Worm (Caenorhabditis elegans): Measurements from ENCODE around the gene npax-1.

npax-1 gene

DNA sequence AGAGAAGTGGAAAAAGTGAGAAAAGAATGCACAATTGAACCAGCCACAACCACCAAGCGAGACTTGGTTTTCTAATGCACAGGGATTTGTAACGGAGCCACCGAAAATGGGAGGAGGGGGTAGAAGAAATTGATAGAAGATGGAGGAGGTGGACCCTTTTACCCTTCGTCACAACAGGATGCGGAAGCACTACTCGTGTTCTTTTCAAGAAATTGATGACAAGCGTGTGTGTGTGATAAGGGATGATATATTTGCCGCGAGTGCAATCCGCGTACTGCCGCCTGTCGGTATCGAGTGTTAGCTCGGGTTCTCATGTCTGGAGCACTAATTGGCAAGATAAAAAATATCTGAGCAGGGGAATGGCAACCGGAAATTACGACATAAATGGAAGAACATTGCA, 7.2 kb downstream of the npax-1 start, which contains the start of gene F21D12.3:
TSS of gene F21D12.3 (minus strand) at position 101 of the 400 bp plus-strand sequence.
- TF ChIP-seq nhr-6 (tag; optimal IDR thresholded peaks at IDR 0.05) (no peak), daf-16 (GFP tag; optimal IDR thresholded peaks at IDR 0.05) (no peak), daf-16 (tag; optimal IDR thresholded peaks at IDR 0.05) (no peak), D1046.2 (GFP tag; IDR thresholded peaks at IDR 0.05) (no peak), nhr-48 (tag; optimal IDR thresholded peaks at IDR 0.05) (no peak), mes-2 (tag; optimal IDR thresholded peaks at IDR 0.05; ENCODE audit: poor library complexity, severe bottlenecking) (peak; percentile 8), lin-38 (GFP tag; IDR thresholded peaks at IDR 0.05) (no peak), egl-43 (GFP tag; IDR thresholded peaks at IDR 0.05) (0 out of 2 replicates have a peak, but pooled peaks have one; percentile 8), dve-1 (tag; optimal IDR thresholded peaks at IDR 0.05; ENCODE audit: insufficient read depth) (no peak), gei-8 (GFP tag; optimal IDR thresholded peaks at IDR 0.05) (no peak), sdz-12 (GFP tag; optimal IDR thresholded peaks at IDR 0.05) (peak; percentile 16), nhr-41 (GFP tag; IDR thresholded peaks at IDR 0.05) (no peak), hlh-30 (tag; optimal IDR thresholded peaks at IDR 0.05; ENCODE audit: insufficient read depth) (peak; percentile 24), F10B5.3 (tag; optimal IDR thresholded peaks at IDR 0.05) (no peak), madf-9 (GFP tag; conservative IDR thresholded peaks at IDR 0.05) (0 out of 2 replicates have a peak, but pooled peaks have one; percentile 50), T26A8.4 (GFP tag; IDR thresholded peaks at IDR 0.05) (0 out of 2 replicates have a peak, but pooled peaks have one; percentile 17), nhr-11 (tag; optimal IDR thresholded peaks at IDR 0.05) (no peak), zip-2 (tag; optimal IDR thresholded peaks at IDR 0.05) (no peak), mdl-1 (tag; optimal IDR thresholded peaks at IDR 0.05) (no peak), lim-7 (GFP tag; IDR thresholded peaks at IDR 0.05) (0 out of 2 replicates have a peak, but pooled peaks have one; percentile 19), saeg-2 (GFP tag; IDR thresholded peaks at IDR 0.05) (no peak), dmd-6 (GFP tag; IDR thresholded peaks at IDR 0.05) (0 out of 2 replicates have a peak, but pooled peaks have one; percentile 12)

DNA sequence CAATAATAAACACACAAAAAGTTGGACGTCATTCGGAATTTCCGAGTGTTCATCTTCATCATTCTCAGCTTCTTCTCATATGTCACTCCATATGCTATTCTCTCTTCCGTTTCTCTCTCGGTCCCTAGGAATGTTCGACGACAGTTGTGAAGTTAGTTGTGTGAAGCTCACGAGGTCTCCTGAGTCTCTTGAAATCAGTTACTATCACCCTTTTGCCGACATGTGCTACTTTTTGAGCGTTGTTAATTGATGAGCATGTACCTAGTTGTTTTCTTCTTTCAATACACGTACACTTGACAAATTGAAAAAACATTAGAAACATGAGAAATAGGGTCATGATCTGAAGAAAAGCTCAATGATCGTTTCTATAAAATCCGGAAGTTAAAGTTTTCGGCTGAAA, 7.8 kb downstream of the npax-1 start:
- TF ChIP-seq tra-1 (GFP tag; IDR thresholded peaks at IDR 0.05), result no peak
- peak; percentile 85 for TF ChIP-seq nhr-11 (tag; optimal IDR thresholded peaks at IDR 0.05)
- TF ChIP-seq daf-19 (GFP tag; conservative IDR thresholded peaks at IDR 0.05), result no peak
- TF ChIP-seq nhr-76 (tag; optimal IDR thresholded peaks at IDR 0.05), result no peak
- TF ChIP-seq dmd-6 (GFP tag; IDR thresholded peaks at IDR 0.05), result no peak
- no peak for TF ChIP-seq egl-43 (GFP tag; IDR thresholded peaks at IDR 0.05)
- TF ChIP-seq lin-39 (tag; optimal IDR thresholded peaks at IDR 0.05), result peak; percentile 25
- TF ChIP-seq mdl-1 (tag; optimal IDR thresholded peaks at IDR 0.05), result peak in 1 of 2 experiments; percentile 20
- TF ChIP-seq aha-1 (tag), result peak; percentile 99
- TF ChIP-seq lin-38 (GFP tag; IDR thresholded peaks at IDR 0.05), result no peak
- no peak for TF ChIP-seq mdt-29 (GFP tag; IDR thresholded peaks at IDR 0.05)
- peak; percentile 18 for TF ChIP-seq mep-1 (tag; optimal IDR thresholded peaks at IDR 0.05)
- no peak for TF ChIP-seq ces-1 (GFP tag; optimal IDR thresholded peaks at IDR 0.05)
- TF ChIP-seq lin-15B (tag; optimal IDR thresholded peaks at IDR 0.05), result no peak
- no peak for TF ChIP-seq Y5F2A.4 (GFP tag; optimal IDR thresholded peaks at IDR 0.05)
- no peak for TF ChIP-seq php-3 (GFP tag; IDR thresholded peaks at IDR 0.05)
- TF ChIP-seq attf-4 (tag; optimal IDR thresholded peaks at IDR 0.05), result no peak
- TF ChIP-seq zfp-2 (tag; optimal IDR thresholded peaks at IDR 0.05), result no peak
- peak; percentile 75 for TF ChIP-seq hlh-11 (tag; optimal IDR thresholded peaks at IDR 0.05)
- TF ChIP-seq madf-9 (GFP tag; conservative IDR thresholded peaks at IDR 0.05), result no peak
- no peak for TF ChIP-seq nhr-42 (GFP tag; IDR thresholded peaks at IDR 0.05)
- TF ChIP-seq madf-5 (GFP tag; IDR thresholded peaks at IDR 0.05), result no peak
- TF ChIP-seq spr-3 (GFP tag; optimal IDR thresholded peaks at IDR 0.05), result no peak
- TF ChIP-seq dmd-9 (GFP tag; IDR thresholded peaks at IDR 0.05), result no peak
- peak in 1 of 2 experiments; percentile 66 for TF ChIP-seq unc-62 (GFP tag; optimal IDR thresholded peaks at IDR 0.05 in 1 of 2)
- no peak for TF ChIP-seq unc-62 (tag; optimal IDR thresholded peaks at IDR 0.05)
- peak; percentile 38; the same call in 1 of the 2 replicates for TF ChIP-seq ceh-20 (GFP tag; IDR thresholded peaks at IDR 0.05)
- TF ChIP-seq T26A8.4 (GFP tag; IDR thresholded peaks at IDR 0.05), result no peak
- TF ChIP-seq gei-8 (GFP tag; optimal IDR thresholded peaks at IDR 0.05), result no peak
- TF ChIP-seq unc-130 (GFP tag; optimal IDR thresholded peaks at IDR 0.05), result no peak
- TF ChIP-seq hif-1 (tag; optimal IDR thresholded peaks at IDR 0.05), result peak in 1 of 2 experiments; percentile 21
- TF ChIP-seq dmd-8 (GFP tag; IDR thresholded peaks at IDR 0.05), result 0 out of 2 replicates have a peak, but pooled peaks have one; percentile 43
- no peak for TF ChIP-seq D1046.2 (GFP tag; IDR thresholded peaks at IDR 0.05)
- TF ChIP-seq jun-1 (tag; optimal IDR thresholded peaks at IDR 0.05), result no peak
- TF ChIP-seq lsy-2 (tag; optimal IDR thresholded peaks at IDR 0.05), result peak in 1 of 2 experiments; percentile 15
- peak; percentile 37; the same call in 1 of the 2 replicates for TF ChIP-seq ctbp-1 (GFP tag; IDR thresholded peaks at IDR 0.05)

Measured in whole organism, L4 larva.